Fruit fly (Drosophila melanogaster): Measurements from ENCODE around the gene CG5555.

CG5555 gene

DNA sequence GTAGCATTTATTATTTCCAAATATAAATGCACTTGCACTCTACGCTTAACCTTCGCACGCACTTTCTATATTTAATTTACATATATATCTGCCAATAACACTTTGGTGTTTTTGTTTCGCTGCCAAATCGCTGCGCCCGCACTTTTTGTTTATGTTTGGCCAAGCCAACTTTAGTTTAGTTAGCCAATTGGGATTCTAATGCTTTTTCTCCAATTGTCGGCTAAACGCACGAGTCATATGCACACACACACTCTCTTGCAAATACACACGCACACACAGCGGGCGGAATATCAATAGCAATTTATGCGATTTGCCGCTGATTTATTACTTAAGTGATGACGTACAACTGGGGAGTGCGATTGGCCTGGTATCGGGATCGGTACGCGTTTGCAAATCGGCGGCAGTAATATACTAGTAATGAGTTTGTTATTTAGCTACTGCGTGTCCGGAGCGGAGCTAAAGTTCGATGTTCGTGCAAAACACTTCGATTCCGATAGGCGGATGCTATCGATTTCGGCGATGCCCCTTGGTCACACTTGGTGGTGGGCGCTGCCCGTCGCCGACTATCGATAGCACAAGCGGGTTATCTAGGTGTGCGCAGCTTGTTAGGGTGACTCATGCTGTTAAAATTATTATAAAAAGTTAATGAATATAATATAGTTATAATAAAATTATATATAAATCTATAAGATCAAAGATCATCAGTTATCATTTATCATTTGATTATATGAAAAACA, 46.0 kb upstream of the CG5555 start, which contains the start of gene vib (continued):
- TF ChIP-seq CG4318 (GFP tag; optimal IDR thresholded peaks at IDR 0.05) (no peak), Gug (GFP tag; IDR thresholded peaks at IDR 0.05) (no peak), Eip93F (GFP tag; optimal IDR thresholded peaks at IDR 0.05) (no peak), CG8119 (GFP tag; IDR thresholded peaks at IDR 0.05) (peak; percentile 55; the same call in 1 of the 3 replicates), svp (GFP tag) (peak; percentile 58), pdm3 (GFP tag; optimal IDR thresholded peaks at IDR 0.05) (peak; percentile 6), Sox102F (GFP tag; optimal IDR thresholded peaks at IDR 0.05) (peak; percentile 3), CG34406 (GFP tag; optimal IDR thresholded peaks at IDR 0.05) (peak; percentile 35), CG9139 (GFP tag; optimal IDR thresholded peaks at IDR 0.05) (no peak), CG3032 (tag; optimal IDR thresholded peaks at IDR 0.05) (peak; percentile 51), CG15336 (GFP tag; IDR thresholded peaks at IDR 0.05) (peak; percentile 75), CG32006 (GFP tag; optimal IDR thresholded peaks at IDR 0.05) (no peak), Met (GFP tag; optimal IDR thresholded peaks at IDR 0.05) (peak; percentile 6), Sox15 (GFP tag; optimal IDR thresholded peaks at IDR 0.05) (no peak), CG10669 (GFP tag; optimal IDR thresholded peaks at IDR 0.05) (no peak), lz (GFP tag; optimal IDR thresholded peaks at IDR 0.05) (no peak), Ets21C (GFP tag; optimal IDR thresholded peaks at IDR 0.05) (no peak), CG1621 (tag; optimal IDR thresholded peaks at IDR 0.05) (no peak), cyc (GFP tag; optimal IDR thresholded peaks at IDR 0.05) (no peak), Hr39 (GFP tag; optimal IDR thresholded peaks at IDR 0.05) (no peak), Hr4 (GFP tag; optimal IDR thresholded peaks at IDR 0.05) (no peak), acj6 (GFP tag; optimal IDR thresholded peaks at IDR 0.05) (no peak), Hr38 (GFP tag; optimal IDR thresholded peaks at IDR 0.05) (no peak), CG3919 (GFP tag; optimal IDR thresholded peaks at IDR 0.05) (peak; percentile 30)

DNA sequence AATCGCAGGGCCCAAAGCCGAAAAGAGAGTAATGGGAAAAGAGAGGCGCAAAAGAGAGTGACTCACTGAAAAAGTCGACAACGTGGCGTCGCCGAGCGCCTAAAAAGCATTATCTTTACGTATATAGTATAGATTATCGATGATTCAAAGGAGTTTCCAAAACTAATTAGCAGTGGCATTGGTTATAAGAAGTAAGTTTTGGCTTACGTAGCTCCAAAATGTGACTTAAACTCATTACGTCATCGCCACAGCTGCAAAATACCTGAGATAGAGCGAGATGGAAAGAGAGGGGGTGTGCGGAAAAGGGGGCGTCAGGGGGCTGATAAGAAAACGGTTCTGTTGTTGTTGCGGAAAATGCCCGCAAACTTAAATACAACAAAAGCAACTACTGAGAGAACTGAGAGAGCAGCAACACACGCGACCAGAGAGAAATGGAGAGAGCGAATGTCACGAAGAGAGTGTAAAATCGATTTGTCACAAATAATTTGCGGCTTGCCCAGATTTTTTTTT, 45.2 kb upstream of the CG5555 start:
- TF ChIP-seq Eip93F (GFP tag; optimal IDR thresholded peaks at IDR 0.05) (no peak), CG34406 (GFP tag; optimal IDR thresholded peaks at IDR 0.05) (no peak), CG4318 (GFP tag; optimal IDR thresholded peaks at IDR 0.05) (no peak), CG31627 (GFP tag; optimal IDR thresholded peaks at IDR 0.05) (no peak), CG6854 (GFP tag; optimal IDR thresholded peaks at IDR 0.05) (no peak), Ets96B (tag; optimal IDR thresholded peaks at IDR 0.05) (no peak), esn (GFP tag; optimal IDR thresholded peaks at IDR 0.05) (no peak), Hr38 (GFP tag; optimal IDR thresholded peaks at IDR 0.05) (no peak), CG15336 (GFP tag; IDR thresholded peaks at IDR 0.05) (0 out of 2 replicates have a peak, but pooled peaks have one; percentile 15), spab (GFP tag; optimal IDR thresholded peaks at IDR 0.05) (no peak), CG11762 (GFP tag; optimal IDR thresholded peaks at IDR 0.05; ENCODE audit: insufficient read depth) (no peak), dac (GFP tag; optimal IDR thresholded peaks at IDR 0.05) (no peak), fd85E (GFP tag; optimal IDR thresholded peaks at IDR 0.05) (no peak), cyc (GFP tag; optimal IDR thresholded peaks at IDR 0.05) (no peak), Smox (GFP tag; optimal IDR thresholded peaks at IDR 0.05) (no peak), CG6808 (GFP tag; optimal IDR thresholded peaks at IDR 0.05) (no peak), Eip78C (GFP tag) (peak; percentile 0), CG10669 (GFP tag; optimal IDR thresholded peaks at IDR 0.05) (no peak), CG7368 (GFP tag; optimal IDR thresholded peaks at IDR 0.05) (no peak), fkh (GFP tag; optimal IDR thresholded peaks at IDR 0.05) (no peak), Hr39 (GFP tag; optimal IDR thresholded peaks at IDR 0.05) (no peak), net (GFP tag; optimal IDR thresholded peaks at IDR 0.05) (no peak), OdsH (GFP tag; optimal IDR thresholded peaks at IDR 0.05) (no peak), pdm3 (GFP tag; optimal IDR thresholded peaks at IDR 0.05) (no peak), svp (GFP tag) (peak; percentile 54), eg (GFP tag; IDR thresholded peaks at IDR 0.05) (no peak; the same call in 2 of the 3 replicates), CG3032 (tag; optimal IDR thresholded peaks at IDR 0.05) (no peak), ss (GFP tag; optimal IDR thresholded peaks at IDR 0.05) (peak in 1 of 2 experiments; percentile 14), Gug (GFP tag; IDR thresholded peaks at IDR 0.05) (no peak), CG8632 (GFP tag; optimal IDR thresholded peaks at IDR 0.05) (no peak), acj6 (GFP tag; optimal IDR thresholded peaks at IDR 0.05) (no peak), achi (GFP tag; optimal IDR thresholded peaks at IDR 0.05) (no peak), Lpt (GFP tag; optimal IDR thresholded peaks at IDR 0.05) (peak; percentile 7), topi (GFP tag; optimal IDR thresholded peaks at IDR 0.05) (no peak), Eip75B (GFP tag; optimal IDR thresholded peaks at IDR 0.05) (no peak), Ets21C (GFP tag; optimal IDR thresholded peaks at IDR 0.05) (no peak), CG3919 (GFP tag; optimal IDR thresholded peaks at IDR 0.05) (no peak), CG8119 (GFP tag; IDR thresholded peaks at IDR 0.05) (no peak), Met (GFP tag; optimal IDR thresholded peaks at IDR 0.05) (no peak), vri (GFP tag; optimal IDR thresholded peaks at IDR 0.05) (peak; percentile 44)
